Worm (Caenorhabditis elegans) whole organism, L1 larva: ENCODE results near the gene T13H10.2.

Source experiments
- C04F5.9 ChIP-seq: sonication (generic microtip); optimal IDR thresholded peaks from 2 replicates; lab custom pipeline; 2016; ENCODE audit warnings: missing genetic modification characterization, missing compliant biosample characterization
- C16A3.4 ChIP-seq: fragments of 150-350 bp; optimal IDR thresholded peaks from 2 replicates; lab custom pipeline; 2014; ENCODE audit warnings: missing biosample characterization, missing genetic modification characterization
- C34B4.2 ChIP-seq: sonication (generic microtip); optimal IDR thresholded peaks from 2 replicates; lab custom pipeline; 2017; ENCODE audit warnings: mild to moderate bottlenecking, missing genetic modification characterization, missing compliant biosample characterization
- aha-1 ChIP-seq: fragments of 150-350 bp; optimal IDR thresholded peaks from 2 replicates; lab custom pipeline; 2014; ENCODE audit warnings: missing biosample characterization, missing genetic modification characterization
- alr-1 ChIP-seq: fragments of 200-800 bp; sonication (Bioruptor generic); optimal IDR thresholded peaks from 2 replicates; lab custom pipeline; 2018; ENCODE audit warnings: borderline replicate concordance, mild to moderate bottlenecking, missing genetic modification characterization, missing compliant biosample characterization
- aly-2 ChIP-seq: fragments of 150-350 bp; optimal IDR thresholded peaks from 2 replicates; lab custom pipeline; 2014; ENCODE audit warnings: missing biosample characterization, missing genetic modification characterization
- blmp-1 ChIP-seq: fragments of 150-350 bp; optimal IDR thresholded peaks from 2 replicates; lab custom pipeline; 2014; ENCODE audit warnings: missing biosample characterization, missing genetic modification characterization
- ceh-8 ChIP-seq: fragments of 200-800 bp; sonication (Bioruptor generic); optimal IDR thresholded peaks from 2 replicates; lab custom pipeline; 2018; ENCODE audit warnings: mild to moderate bottlenecking, missing genetic modification characterization, moderate library complexity, missing compliant biosample characterization
- ceh-88 ChIP-seq: fragments of 200-800 bp; sonication (Bioruptor generic); IDR thresholded peaks from 2 replicates; pipeline ENCODE4 v1.3.6; 2022; ENCODE audit warnings: missing genetic modification characterization, missing compliant biosample characterization
- ceh-90 ChIP-seq: sonication (generic microtip); optimal IDR thresholded peaks from 2 replicates; lab custom pipeline; 2016; ENCODE audit warnings: missing genetic modification characterization, missing compliant biosample characterization
- ces-1 ChIP-seq: fragments of 150-350 bp; optimal IDR thresholded peaks from 2 replicates; lab custom pipeline; 2014; ENCODE audit warnings: missing biosample characterization, missing genetic modification reagents, missing genetic modification characterization
- efl-3 ChIP-seq: fragments of 200-800 bp; sonication (Bioruptor generic); optimal IDR thresholded peaks from 2 replicates; lab custom pipeline; 2018; ENCODE audit warnings: mild to moderate bottlenecking, missing genetic modification characterization, missing compliant biosample characterization
- egl-13 ChIP-seq: sonication (generic microtip); optimal IDR thresholded peaks from 2 replicates; lab custom pipeline; 2016; ENCODE audit warnings: missing genotype, missing genetic modification reagents, missing genetic modification characterization, missing compliant biosample characterization
- egl-27 ChIP-seq, 2 experiments: fragments of 150-350 bp in 1 of 2; sonication (generic microtip); optimal IDR thresholded peaks; 3 replicates each; lab custom pipeline; 2017 to 2018; ENCODE audit warnings: missing biosample characterization in 2 of 2, missing genetic modification characterization in 2 of 2, missing genetic modification reagents in 2 of 2
- elt-3 ChIP-seq, 6 experiments: fragments of 150-350 bp in 1 of 6; sonication (generic microtip); optimal IDR thresholded peaks; 2 replicates each; lab custom pipeline; 2017 to 2018; ENCODE audit warnings: missing biosample characterization in 6 of 6, missing genetic modification characterization in 6 of 6, inconsistent platforms in 1 of 6
- ets-5 ChIP-seq: fragments of 200-800 bp; sonication (Bioruptor generic); IDR thresholded peaks from 2 replicates; pipeline ENCODE4 v1.3.6; 2022; ENCODE audit warnings: missing genetic modification characterization, missing compliant biosample characterization
- fkh-8 ChIP-seq: sonication (generic microtip); optimal IDR thresholded peaks from 2 replicates; lab custom pipeline; 2016; ENCODE audit warnings: mild to moderate bottlenecking, missing genetic modification characterization, missing compliant biosample characterization
- grh-1 ChIP-seq: fragments of 200-800 bp; sonication (Bioruptor generic); IDR thresholded peaks from 2 replicates; pipeline ENCODE4 v1.3.6; 2022; ENCODE audit warnings: missing genetic modification reagents, missing genetic modification characterization, missing compliant biosample characterization
- hlh-17 ChIP-seq: fragments of 200-800 bp; sonication (Bioruptor generic); optimal IDR thresholded peaks from 2 replicates; lab custom pipeline; 2018; ENCODE audit warnings: missing genetic modification characterization, mild to moderate bottlenecking, missing compliant biosample characterization, moderate library complexity, borderline replicate concordance
- isw-1 ChIP-seq: fragments of 200-800 bp; sonication (Bioruptor generic); IDR thresholded peaks from 2 replicates; pipeline ENCODE4 v1.3.6; 2022; ENCODE audit warnings: missing genetic modification characterization, missing compliant biosample characterization
- jun-1 ChIP-seq: fragments of 150-350 bp; optimal IDR thresholded peaks from 2 replicates; lab custom pipeline; 2014; ENCODE audit warnings: missing biosample characterization, missing genetic modification reagents, missing genetic modification characterization
- lin-13 ChIP-seq: fragments of 150-350 bp; optimal IDR thresholded peaks from 2 replicates; lab custom pipeline; 2014; ENCODE audit warnings: missing biosample characterization, missing genetic modification reagents, missing genetic modification characterization
- lin-14 ChIP-seq: fragments of 200-800 bp; sonication (Bioruptor generic); optimal IDR thresholded peaks from 2 replicates; lab custom pipeline; 2018; ENCODE audit warnings: mild to moderate bottlenecking, missing genetic modification characterization, moderate library complexity, missing compliant biosample characterization
- lin-35 ChIP-seq, 2 experiments: fragments of 150-350 bp; optimal IDR thresholded peaks; 2 replicates each; lab custom pipeline; 2014; ENCODE audit warnings: missing biosample characterization in 2 of 2, missing genetic modification characterization in 2 of 2, missing genetic modification reagents in 2 of 2
- lin-39 ChIP-seq: fragments of 150-350 bp; optimal IDR thresholded peaks from 2 replicates; lab custom pipeline; 2014; ENCODE audit warnings: missing biosample characterization, missing genetic modification reagents, missing genetic modification characterization
- lsy-2 ChIP-seq, 2 experiments: fragments of 150-350 bp; optimal IDR thresholded peaks; 2 replicates each; lab custom pipeline; 2014; ENCODE audit warnings: missing biosample characterization in 2 of 2, missing genetic modification characterization in 2 of 2
- mab-9 ChIP-seq: fragments of 200-800 bp; sonication (Bioruptor generic); IDR thresholded peaks from 2 replicates; pipeline ENCODE4 v1.3.6; 2022; ENCODE audit warnings: missing genetic modification reagents, missing genetic modification characterization, missing compliant biosample characterization
- mef-2 ChIP-seq: fragments of 150-350 bp; optimal IDR thresholded peaks from 2 replicates; lab custom pipeline; 2014; ENCODE audit warnings: missing biosample characterization, missing genetic modification characterization
- mep-1 ChIP-seq: fragments of 150-350 bp; optimal IDR thresholded peaks from 2 replicates; lab custom pipeline; 2014; ENCODE audit warnings: missing biosample characterization, missing genetic modification characterization
- nhr-12 ChIP-seq: sonication (generic microtip); optimal IDR thresholded peaks from 2 replicates; lab custom pipeline; 2017; ENCODE audit warnings: missing biosample characterization, missing genetic modification characterization
- nhr-20 ChIP-seq: sonication (generic microtip); optimal IDR thresholded peaks from 2 replicates; lab custom pipeline; 2016; ENCODE audit warnings: mild to moderate bottlenecking, missing genetic modification characterization, missing compliant biosample characterization
- nhr-237 ChIP-seq: fragments of 150-350 bp; optimal IDR thresholded peaks from 2 replicates; lab custom pipeline; 2014; ENCODE audit warnings: missing biosample characterization, missing genetic modification characterization
- nhr-28 ChIP-seq: fragments of 150-350 bp; optimal IDR thresholded peaks from 2 replicates; lab custom pipeline; 2014; ENCODE audit warnings: missing biosample characterization, missing genetic modification characterization
- nhr-47 ChIP-seq: sonication (generic microtip); optimal IDR thresholded peaks from 2 replicates; lab custom pipeline; 2016; ENCODE audit warnings: mild to moderate bottlenecking, missing genetic modification characterization, moderate library complexity, missing compliant biosample characterization
- nhr-77 ChIP-seq: fragments of 150-350 bp; optimal IDR thresholded peaks from 2 replicates; lab custom pipeline; 2014; ENCODE audit warnings: missing biosample characterization, missing genetic modification characterization
- nhr-84 ChIP-seq: sonication (generic microtip); optimal IDR thresholded peaks from 2 replicates; lab custom pipeline; 2017; ENCODE audit warnings: missing biosample characterization, missing genetic modification characterization
- nhr-85 ChIP-seq: sonication (generic microtip); peaks from one replicate; lab custom pipeline; 2016; ENCODE audit warnings: missing genetic modification characterization, inconsistent platforms, missing compliant biosample characterization
- pag-3 ChIP-seq: sonication (generic microtip); optimal IDR thresholded peaks from 2 replicates; lab custom pipeline; 2017; ENCODE audit warnings: missing genetic modification characterization, mild to moderate bottlenecking, missing compliant biosample characterization, antibody characterized with exemption, borderline replicate concordance; ENCODE audit not compliant: insufficient read depth
- pax-3 ChIP-seq: fragments of 200-800 bp; sonication (Bioruptor generic); optimal IDR thresholded peaks from 2 replicates; lab custom pipeline; 2018; ENCODE audit warnings: mild to moderate bottlenecking, missing genetic modification characterization, moderate library complexity, missing compliant biosample characterization
- pqm-1 ChIP-seq: sonication (generic microtip); optimal IDR thresholded peaks from 3 replicates; lab custom pipeline; 2017; ENCODE audit warnings: missing biosample characterization, missing genetic modification characterization
- rnt-1 ChIP-seq: sonication (generic microtip); optimal IDR thresholded peaks from 2 replicates; lab custom pipeline; 2016; ENCODE audit warnings: mild to moderate bottlenecking, missing genetic modification characterization, moderate library complexity, missing compliant biosample characterization
- skn-1 ChIP-seq: fragments of 150-350 bp; optimal IDR thresholded peaks from 2 replicates; lab custom pipeline; 2014; ENCODE audit warnings: missing biosample characterization, missing genetic modification characterization
- snu-23 ChIP-seq: sonication (generic microtip); optimal IDR thresholded peaks from 2 replicates; lab custom pipeline; 2016; ENCODE audit warnings: missing genetic modification characterization, missing compliant biosample characterization
- sox-4 ChIP-seq: sonication (generic microtip); optimal IDR thresholded peaks from 2 replicates; lab custom pipeline; 2016; ENCODE audit warnings: missing genetic modification characterization, missing compliant biosample characterization
- sup-37 ChIP-seq: fragments of 200-800 bp; sonication (Bioruptor generic); optimal IDR thresholded peaks from 2 replicates; lab custom pipeline; 2018; ENCODE audit warnings: mild to moderate bottlenecking, missing genetic modification characterization, missing compliant biosample characterization
- swsn-7 ChIP-seq: sonication (generic microtip); optimal IDR thresholded peaks from 2 replicates; lab custom pipeline; 2016; ENCODE audit warnings: missing genetic modification characterization, missing compliant biosample characterization
- tlp-1 ChIP-seq: fragments of 150-350 bp; optimal IDR thresholded peaks from 2 replicates; lab custom pipeline; 2014; ENCODE audit warnings: missing biosample characterization, missing genetic modification characterization
- unc-30 ChIP-seq: sonication (generic microtip); optimal IDR thresholded peaks from 2 replicates; lab custom pipeline; 2017; ENCODE audit warnings: missing biosample characterization, missing genetic modification characterization
- unc-86 ChIP-seq: sonication (generic microtip); optimal IDR thresholded peaks from 2 replicates; lab custom pipeline; 2016; ENCODE audit warnings: missing genetic modification characterization, missing compliant biosample characterization
- vab-15 ChIP-seq: sonication (generic microtip); optimal IDR thresholded peaks from 2 replicates; lab custom pipeline; 2017; ENCODE audit warnings: missing genotype, mild to moderate bottlenecking, missing genetic modification characterization, missing compliant biosample characterization
- zip-4 ChIP-seq: fragments of 200-800 bp; sonication (Bioruptor generic); optimal IDR thresholded peaks from 2 replicates; lab custom pipeline; 2018; ENCODE audit warnings: mild to moderate bottlenecking, missing genetic modification characterization, moderate library complexity, missing compliant biosample characterization
- ztf-11 ChIP-seq, 2 experiments: sonication (generic microtip); optimal IDR thresholded peaks; 2 replicates each; lab custom pipeline; 2016 to 2017; ENCODE audit warnings: missing genetic modification characterization in 2 of 2, missing biosample characterization in 1 of 2, missing compliant biosample characterization in 1 of 2
- ztf-4 ChIP-seq: fragments of 150-350 bp; optimal IDR thresholded peaks from 2 replicates; lab custom pipeline; 2014; ENCODE audit warnings: missing biosample characterization, missing genetic modification characterization

T13H10.2 gene

ce11 chrIV:9928180-9928896, 35.7 kb upstream of the T13H10.2 start, which contains the start of gene dur-1:
TSS of gene dur-1 (minus strand) at chrIV:9928230.
- TF ChIP-seq efl-3 (no peak), nhr-77 (tag; lab: Kevin White, UChicago) (no peak), swsn-7 (tag; lab: Kevin White, UChicago) (no peak), alr-1 (tag; lab: Kevin White, UChicago) (no peak), ceh-88 (GFP tag; lab: Robert Waterston, UW) (no peak), aly-2 (tag; lab: Kevin White, UChicago) (no peak), nhr-85 (tag; lab: Kevin White, UChicago) (no peak), C34B4.2 (no peak), mef-2 (no peak), ceh-8 (GFP tag; lab: Kevin White, UChicago) (no peak), nhr-20 (tag; lab: Kevin White, UChicago) (peak; percentile 23), lin-35 (GFP tag; optimal IDR thresholded peaks at IDR 0.05; lab: Kevin White, UChicago) (peak in 1 of 2 experiments; percentile 5), nhr-237 (tag; lab: Kevin White, UChicago) (no peak), nhr-28 (tag; lab: Kevin White, UChicago) (no peak), vab-15 (tag; lab: Kevin White, UChicago) (no peak), tlp-1 (no peak), C04F5.9 (no peak), mep-1 (no peak), lin-13 (GFP tag; lab: Kevin White, UChicago) (no peak), blmp-1 (no peak), pag-3 (tag; lab: Kevin White, UChicago) (peak; percentile 46), sup-37 (no peak), fkh-8 (tag; lab: Kevin White, UChicago) (no peak), ztf-11 (tag; optimal IDR thresholded peaks at IDR 0.05; lab: Kevin White, UChicago) (no peak), unc-86 (no peak), ztf-4 (tag; lab: Kevin White, UChicago) (no peak), skn-1 (tag; lab: Kevin White, UChicago) (no peak), aha-1 (tag; lab: Kevin White, UChicago) (no peak), egl-13 (tag; lab: Kevin White, UChicago) (no peak), lsy-2 (tag; optimal IDR thresholded peaks at IDR 0.05; lab: Kevin White, UChicago) (peak; percentile 60 to 64), pax-3 (no peak), isw-1 (GFP tag; lab: Robert Waterston, UW) (no peak), hlh-17 (no peak), snu-23 (GFP tag; lab: Kevin White, UChicago) (peak; percentile 44), nhr-47 (no peak), rnt-1 (tag; lab: Kevin White, UChicago) (peak; percentile 62), elt-3 (tag; optimal IDR thresholded peaks at IDR 0.05; lab: Kevin White, UChicago) (no peak), ceh-90 (tag; lab: Kevin White, UChicago) (no peak), pqm-1 (tag; lab: Kevin White, UChicago) (no peak), ces-1 (GFP tag; lab: Kevin White, UChicago) (no peak), grh-1 (GFP tag; lab: Robert Waterston, UW) (no peak), lin-39 (tag; lab: Kevin White, UChicago) (peak; percentile 90), zip-4 (no peak), C16A3.4 (tag; lab: Kevin White, UChicago) (no peak), mab-9 (GFP tag; lab: Robert Waterston, UW) (no peak), nhr-84 (no peak), nhr-12 (tag; lab: Kevin White, UChicago) (no peak), lin-14 (GFP tag; lab: Kevin White, UChicago) (peak; percentile 84), jun-1 (tag; lab: Kevin White, UChicago) (no peak), sox-4 (tag; lab: Kevin White, UChicago) (no peak), ets-5 (GFP tag; lab: Robert Waterston, UW) (no peak), egl-27 (tag; optimal IDR thresholded peaks at IDR 0.05; lab: Kevin White, UChicago) (no peak), unc-30 (tag; lab: Kevin White, UChicago) (no peak)
